Worm (Caenorhabditis elegans) whole organism, late embryonic: ENCODE measurements around the gene ttr-6.
A peak's percentile ranks its signal among the peaks of the same experiment; 100 is the strongest.

Source experiments
- F13H6.1 ChIP-seq: sonication (generic microtip); optimal IDR thresholded peaks from 2 replicates; lab custom pipeline; 2016; ENCODE audit warnings: missing genetic modification characterization, missing compliant biosample characterization
- K02D7.2 ChIP-seq: sonication (generic microtip); optimal IDR thresholded peaks from 2 replicates; lab custom pipeline; 2017; ENCODE audit warnings: mild to moderate bottlenecking, missing genetic modification characterization, missing compliant biosample characterization
- K09A11.1 ChIP-seq: sonication (generic microtip); optimal IDR thresholded peaks from 2 replicates; lab custom pipeline; 2017; ENCODE audit warnings: antibody characterized with exemption, mild to moderate bottlenecking, missing genetic modification characterization, missing compliant biosample characterization; ENCODE audit not compliant: insufficient read depth
- ama-1 ChIP-seq: fragments of 150-350 bp; optimal IDR thresholded peaks from 2 replicates; lab custom pipeline; 2014
- ceh-18 ChIP-seq: sonication (generic microtip); optimal IDR thresholded peaks from 2 replicates; lab custom pipeline; 2016; ENCODE audit warnings: missing genetic modification characterization, missing compliant biosample characterization
- ceh-2 ChIP-seq: sonication (generic microtip); optimal IDR thresholded peaks from 2 replicates; lab custom pipeline; 2016; ENCODE audit warnings: missing genotype, missing genetic modification characterization, missing compliant biosample characterization
- ceh-22 ChIP-seq: sonication (generic microtip); optimal IDR thresholded peaks from 2 replicates; lab custom pipeline; 2017; ENCODE audit warnings: missing biosample characterization, missing genetic modification characterization
- ceh-24 ChIP-seq: sonication (generic microtip); optimal IDR thresholded peaks from 2 replicates; lab custom pipeline; 2016; ENCODE audit warnings: mild to moderate bottlenecking, missing genetic modification characterization, missing compliant biosample characterization
- ceh-30 ChIP-seq: fragments of 150-350 bp; optimal IDR thresholded peaks from 2 replicates; lab custom pipeline; 2014; ENCODE audit warnings: missing biosample characterization, missing genetic modification characterization
- ceh-31 ChIP-seq: sonication (generic microtip); optimal IDR thresholded peaks from 2 replicates; lab custom pipeline; 2016; ENCODE audit warnings: missing genetic modification characterization, missing compliant biosample characterization
- ceh-34 ChIP-seq: sonication (generic microtip); optimal IDR thresholded peaks from 2 replicates; lab custom pipeline; 2016; ENCODE audit warnings: mild to moderate bottlenecking, missing genetic modification characterization, missing compliant biosample characterization
- ceh-9 ChIP-seq: sonication (generic microtip); optimal IDR thresholded peaks from 2 replicates; lab custom pipeline; 2016; ENCODE audit warnings: mild to moderate bottlenecking, missing genetic modification characterization, inconsistent platforms, missing compliant biosample characterization
- che-1 ChIP-seq: sonication (generic microtip); optimal IDR thresholded peaks from 2 replicates; lab custom pipeline; 2016; ENCODE audit warnings: mild to moderate bottlenecking, missing genetic modification characterization, missing compliant biosample characterization
- dve-1 ChIP-seq: sonication (generic microtip); optimal IDR thresholded peaks from 2 replicates; lab custom pipeline; 2017; ENCODE audit warnings: antibody characterized with exemption, mild to moderate bottlenecking, missing genetic modification characterization, missing compliant biosample characterization
- fkh-10 ChIP-seq: fragments of 150-350 bp; optimal IDR thresholded peaks from 2 replicates; lab custom pipeline; 2014; ENCODE audit warnings: missing biosample characterization, missing genetic modification reagents, missing genetic modification characterization
- hlh-13 ChIP-seq: fragments of 200-800 bp; sonication (Bioruptor generic); optimal IDR thresholded peaks from 2 replicates; lab custom pipeline; 2018; ENCODE audit warnings: mild to moderate bottlenecking, missing genetic modification characterization, missing compliant biosample characterization
- hlh-8 ChIP-seq: sonication (generic microtip); optimal IDR thresholded peaks from 2 replicates; lab custom pipeline; 2016; ENCODE audit warnings: missing genotype, missing genetic modification characterization, missing compliant biosample characterization
- lim-6 ChIP-seq: sonication (generic microtip); optimal IDR thresholded peaks from 2 replicates; lab custom pipeline; 2016; ENCODE audit warnings: missing genetic modification characterization, missing compliant biosample characterization
- lin-11 ChIP-seq: fragments of 200-800 bp; sonication (Bioruptor generic); optimal IDR thresholded peaks from 2 replicates; lab custom pipeline; 2018; ENCODE audit warnings: mild to moderate bottlenecking, missing genetic modification characterization, missing compliant biosample characterization
- madf-2 ChIP-seq: sonication (generic microtip); optimal IDR thresholded peaks from 2 replicates; lab custom pipeline; 2017; ENCODE audit warnings: missing genetic modification characterization, missing compliant biosample characterization
- mec-3 ChIP-seq: sonication (generic microtip); optimal IDR thresholded peaks from 2 replicates; lab custom pipeline; 2016; ENCODE audit warnings: borderline replicate concordance, missing genetic modification characterization, missing compliant biosample characterization
- nfya-1 ChIP-seq: sonication (generic microtip); optimal IDR thresholded peaks from 2 replicates; lab custom pipeline; 2017; ENCODE audit warnings: missing genetic modification characterization, mild to moderate bottlenecking, missing compliant biosample characterization, antibody characterized with exemption, moderate library complexity
- nhr-11 ChIP-seq: fragments of 150-350 bp; optimal IDR thresholded peaks from 2 replicates; lab custom pipeline; 2014; ENCODE audit warnings: missing biosample characterization, missing genetic modification characterization
- npax-4 ChIP-seq: sonication (generic microtip); optimal IDR thresholded peaks from 2 replicates; lab custom pipeline; 2016; ENCODE audit warnings: missing genetic modification characterization, missing compliant biosample characterization
- pat-9 ChIP-seq: fragments of 200-800 bp; sonication (Bioruptor generic); optimal IDR thresholded peaks from 2 replicates; lab custom pipeline; 2018; ENCODE audit warnings: mild to moderate bottlenecking, missing genetic modification characterization, moderate library complexity, missing compliant biosample characterization
- pax-1 ChIP-seq: fragments of 150-350 bp; optimal IDR thresholded peaks from 2 replicates; lab custom pipeline; 2014; ENCODE audit warnings: missing biosample characterization, missing genetic modification characterization
- pha-4 ChIP-seq: fragments of 150-350 bp; optimal IDR thresholded peaks from 2 replicates; lab custom pipeline; 2018; ENCODE audit warnings: missing biosample characterization, missing genetic modification reagents, missing genetic modification characterization
- pros-1 ChIP-seq: fragments of 150-350 bp; optimal IDR thresholded peaks from 2 replicates; lab custom pipeline; 2014; ENCODE audit warnings: missing biosample characterization, missing genetic modification reagents, missing genetic modification characterization
- sdc-2 ChIP-seq: sonication (generic microtip); optimal IDR thresholded peaks from 2 replicates; lab custom pipeline; 2016; ENCODE audit warnings: missing genotype, missing genetic modification characterization, missing compliant biosample characterization
- tbx-2 ChIP-seq: sonication (generic microtip); optimal IDR thresholded peaks from 2 replicates; lab custom pipeline; 2016; ENCODE audit warnings: missing genetic modification characterization, missing compliant biosample characterization
- tbx-7 ChIP-seq: sonication (generic microtip); optimal IDR thresholded peaks from 2 replicates; lab custom pipeline; 2016; ENCODE audit warnings: missing genotype, missing genetic modification characterization, missing compliant biosample characterization
- ttx-3 ChIP-seq: sonication (generic microtip); optimal IDR thresholded peaks from 2 replicates; lab custom pipeline; 2016; ENCODE audit warnings: missing genetic modification reagents, missing genetic modification characterization, missing compliant biosample characterization
- unc-42 ChIP-seq: sonication (generic microtip); optimal IDR thresholded peaks from 2 replicates; lab custom pipeline; 2016; ENCODE audit warnings: missing genotype, missing genetic modification characterization, missing compliant biosample characterization
- unc-86 ChIP-seq: sonication (generic microtip); optimal IDR thresholded peaks from 2 replicates; lab custom pipeline; 2016; ENCODE audit warnings: missing genetic modification characterization, missing compliant biosample characterization
- ztf-16 ChIP-seq: sonication (generic microtip); optimal IDR thresholded peaks from 2 replicates; lab custom pipeline; 2017; ENCODE audit warnings: missing genetic modification characterization, missing compliant biosample characterization

The ttr-6 gene

ce11 chrX:6575992-6576391 is 20.9 kb downstream of the ttr-6 start:
- no peak for TF ChIP-seq che-1
- no peak for TF ChIP-seq pha-4 (tag; lab: Kevin White, UChicago)
- no peak for TF ChIP-seq tbx-2 (tag; lab: Kevin White, UChicago)
- TF ChIP-seq npax-4 (tag; lab: Kevin White, UChicago): no peak
- no peak for TF ChIP-seq hlh-8 (tag; lab: Kevin White, UChicago)
- no peak for TF ChIP-seq ceh-9 (tag; lab: Kevin White, UChicago)
- no peak for TF ChIP-seq ceh-30 (tag; lab: Kevin White, UChicago)
- no peak for TF ChIP-seq fkh-10 (GFP tag; lab: Kevin White, UChicago)
- TF ChIP-seq F13H6.1 (tag; lab: Kevin White, UChicago): no peak
- TF ChIP-seq mec-3 (tag; lab: Kevin White, UChicago): no peak
- no peak for TF ChIP-seq ztf-16 (tag; lab: Kevin White, UChicago)
- TF ChIP-seq unc-86 (tag; lab: Kevin White, UChicago): no peak
- no peak for TF ChIP-seq pros-1 (tag; lab: Kevin White, UChicago)
- TF ChIP-seq madf-2 (tag; lab: Kevin White, UChicago): no peak
- TF ChIP-seq pat-9: no peak
- TF ChIP-seq unc-42 (tag; lab: Kevin White, UChicago): no peak
- TF ChIP-seq nfya-1 (tag; lab: Kevin White, UChicago): no peak
- no peak for TF ChIP-seq tbx-7 (tag; lab: Kevin White, UChicago)
- no peak for TF ChIP-seq sdc-2

- TF ChIP-seq ceh-2: no peak
- TF ChIP-seq ztf-16 (tag; lab: Kevin White, UChicago): no peak
- TF ChIP-seq K02D7.2 (tag; lab: Kevin White, UChicago): no peak
- no peak for TF ChIP-seq ceh-30 (tag; lab: Kevin White, UChicago)
- TF ChIP-seq tbx-7 (tag; lab: Kevin White, UChicago): no peak
- TF ChIP-seq npax-4 (tag; lab: Kevin White, UChicago): no peak
- no peak for TF ChIP-seq lim-6 (tag; lab: Kevin White, UChicago)
- no peak for TF ChIP-seq hlh-8 (tag; lab: Kevin White, UChicago)
- no peak for TF ChIP-seq pax-1
- no peak for TF ChIP-seq pat-9
- TF ChIP-seq ceh-24: no peak
- no peak for TF ChIP-seq nhr-11 (tag; lab: Kevin White, UChicago)
- TF ChIP-seq lin-11 (tag; lab: Kevin White, UChicago): no peak
- TF ChIP-seq ceh-18 (tag; lab: Kevin White, UChicago): no peak
- no peak for TF ChIP-seq K09A11.1 (tag; lab: Kevin White, UChicago)
- TF ChIP-seq hlh-13 (GFP tag; lab: Kevin White, UChicago): no peak
- TF ChIP-seq ceh-22 (tag; lab: Kevin White, UChicago): no peak
Measured at ce11 chrX:6572987-6573386, 23.9 kb downstream of the ttr-6 start.

ce11 chrX:6569624-6570023 is 27.3 kb downstream of the ttr-6 start, which contains the start of gene dop-3:
Gene dop-3, minus strand, starts transcription at chrX:6569724.
- TF ChIP-seq ama-1 (lab: Kevin White, UChicago): no peak
- no peak for TF ChIP-seq tbx-2 (tag; lab: Kevin White, UChicago)
- no peak for TF ChIP-seq dve-1 (tag; lab: Kevin White, UChicago)
- no peak for TF ChIP-seq unc-42 (tag; lab: Kevin White, UChicago)
- TF ChIP-seq ceh-31: no peak

ce11 chrX:6562378-6562856 is 34.5 kb downstream of the ttr-6 start, which contains the start of gene aaim-1:
Gene aaim-1, minus strand, starts transcription at chrX:6562428.
- TF ChIP-seq ceh-34 (tag; lab: Kevin White, UChicago) (peak; percentile 32), npax-4 (tag; lab: Kevin White, UChicago) (no peak)

DNA sequence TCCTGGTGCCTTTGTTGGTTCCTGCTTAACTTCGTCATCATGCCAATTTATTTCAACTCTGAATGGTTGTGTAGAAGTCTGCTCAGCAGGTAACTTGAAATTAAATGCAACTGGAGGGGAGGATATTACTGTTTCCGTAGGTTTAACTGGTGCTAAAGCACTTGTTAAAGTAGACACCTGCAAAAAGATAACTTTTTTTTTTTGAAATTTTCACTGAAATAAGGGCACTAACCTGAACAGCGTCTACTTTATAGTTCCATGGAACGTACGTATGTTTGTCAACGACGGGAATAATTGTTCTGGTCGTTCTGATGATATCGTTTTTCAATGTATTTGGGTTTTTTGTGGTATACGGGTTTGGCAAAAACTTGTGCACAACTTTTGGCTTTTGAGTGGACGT is 36.4 kb downstream of the ttr-6 start:
- no peak for TF ChIP-seq ttx-3 (tag; lab: Kevin White, UChicago)
